Worm (Caenorhabditis elegans): ENCODE results near the gene F22B3.8.

Gene F22B3.8

ce11 chrIV:11375713-11376112 lies 49.0 kb downstream of the F22B3.8 start:
- TF ChIP-seq sptf-1 (tag; optimal IDR thresholded peaks at IDR 0.05) (no peak), snpc-4 (tag; optimal IDR thresholded peaks at IDR 0.05) (no peak), flh-1 (GFP tag; optimal IDR thresholded peaks at IDR 0.05) (no peak), ztf-11 (tag; optimal IDR thresholded peaks at IDR 0.05) (no peak), mls-2 (tag; optimal IDR thresholded peaks at IDR 0.05) (no peak), nhr-12 (tag; optimal IDR thresholded peaks at IDR 0.05) (no peak), mep-1 (tag; optimal IDR thresholded peaks at IDR 0.05) (no peak), pha-4 (tag; optimal IDR thresholded peaks at IDR 0.05) (no peak), sem-2 (GFP tag; optimal IDR thresholded peaks at IDR 0.05) (no peak)

Data from whole organism, mixed stage, embryonic.